Worm (Caenorhabditis elegans): ENCODE measurements around the gene spp-8.

spp-8 gene

ce11 chrIV:8463716-8464115, 17.7 kb upstream of the spp-8 start, which contains the start of gene str-176:
TSS of gene str-176 (minus strand) at chrIV:8463816.
- no peak for TF ChIP-seq irx-1 (tag; optimal IDR thresholded peaks at IDR 0.05)
- no peak for TF ChIP-seq xbp-1 (tag; optimal IDR thresholded peaks at IDR 0.05)
- TF ChIP-seq lin-35 (GFP tag; optimal IDR thresholded peaks at IDR 0.05): no peak
- TF ChIP-seq ets-5 (GFP tag; IDR thresholded peaks at IDR 0.05): no peak
- no peak for TF ChIP-seq elt-2 (tag; optimal IDR thresholded peaks at IDR 0.05)
- TF ChIP-seq nhr-20 (tag; optimal IDR thresholded peaks at IDR 0.05): no peak
- TF ChIP-seq dsc-1 (tag; optimal IDR thresholded peaks at IDR 0.05): no peak
- TF ChIP-seq swsn-7 (tag; optimal IDR thresholded peaks at IDR 0.05): no peak
- no peak for TF ChIP-seq egl-13 (tag; optimal IDR thresholded peaks at IDR 0.05)
- no peak for TF ChIP-seq nhr-85 (tag)
- no peak for TF ChIP-seq C34B4.2 (tag; optimal IDR thresholded peaks at IDR 0.05)
- TF ChIP-seq zag-1 (tag; optimal IDR thresholded peaks at IDR 0.05): no peak
- no peak for TF ChIP-seq nhr-90 (tag; optimal IDR thresholded peaks at IDR 0.05; ENCODE audit: poor library complexity)
- TF ChIP-seq unc-30 (tag; optimal IDR thresholded peaks at IDR 0.05): no peak

- TF ChIP-seq skn-1 (tag; optimal IDR thresholded peaks at IDR 0.05): no peak
- TF ChIP-seq hlh-4 (tag; optimal IDR thresholded peaks at IDR 0.05): no peak
- no peak for TF ChIP-seq nhr-77 (tag; optimal IDR thresholded peaks at IDR 0.05)
- TF ChIP-seq nhr-85 (tag): peak; percentile 82
- TF ChIP-seq alr-1 (tag; optimal IDR thresholded peaks at IDR 0.05; ENCODE audit: borderline replicate concordance): no peak
- TF ChIP-seq blmp-1 (tag; optimal IDR thresholded peaks at IDR 0.05): peak; percentile 33
- no peak for TF ChIP-seq F16B12.6 (tag; optimal IDR thresholded peaks at IDR 0.05)
- no peak for TF ChIP-seq nhr-47 (tag; optimal IDR thresholded peaks at IDR 0.05)
- TF ChIP-seq nhr-71 (tag; optimal IDR thresholded peaks at IDR 0.05): peak; percentile 49
- TF ChIP-seq Y116A8C.19 (tag; optimal IDR thresholded peaks at IDR 0.05; ENCODE audit: borderline replicate concordance): no peak
- TF ChIP-seq mdl-1 (tag; optimal IDR thresholded peaks at IDR 0.05): no peak
- TF ChIP-seq snu-23 (GFP tag; optimal IDR thresholded peaks at IDR 0.05): peak; percentile 26
- TF ChIP-seq egl-27 (tag; optimal IDR thresholded peaks at IDR 0.05): no peak
- no peak for TF ChIP-seq dsc-1 (tag; optimal IDR thresholded peaks at IDR 0.05)
- peak; percentile 55 for TF ChIP-seq lin-14 (GFP tag; optimal IDR thresholded peaks at IDR 0.05)
- TF ChIP-seq nhr-19 (GFP tag; conservative IDR thresholded peaks at IDR 0.05): peak; percentile 30
- peak in 1 of 2 experiments; percentile 34 for TF ChIP-seq lin-35 (GFP tag; optimal IDR thresholded peaks at IDR 0.05)
- TF ChIP-seq nhr-84 (tag; optimal IDR thresholded peaks at IDR 0.05): no peak
- TF ChIP-seq hlh-17 (GFP tag; optimal IDR thresholded peaks at IDR 0.05; ENCODE audit: borderline replicate concordance): no peak
- TF ChIP-seq nhr-28 (tag; optimal IDR thresholded peaks at IDR 0.05): no peak
- peak; percentile 3 for TF ChIP-seq tbx-2 (tag; optimal IDR thresholded peaks at IDR 0.05)
- peak; percentile 57 for TF ChIP-seq nhr-20 (tag; optimal IDR thresholded peaks at IDR 0.05)
- no peak for TF ChIP-seq efl-1 (optimal IDR thresholded peaks at IDR 0.05)
- TF ChIP-seq efl-1 (GFP tag; optimal IDR thresholded peaks at IDR 0.05 in 1 of 2): no peak
- no peak for TF ChIP-seq nhr-76 (tag; optimal IDR thresholded peaks at IDR 0.05)
- TF ChIP-seq egl-13 (tag; optimal IDR thresholded peaks at IDR 0.05): no peak
- no peak for TF ChIP-seq lin-13 (GFP tag; optimal IDR thresholded peaks at IDR 0.05)
- TF ChIP-seq elt-3 (tag; optimal IDR thresholded peaks at IDR 0.05): peak in 4 of 6 experiments; percentile 60 to 86 (median 68)
- TF ChIP-seq isw-1 (GFP tag; IDR thresholded peaks at IDR 0.05): no peak
- TF ChIP-seq elt-2 (tag; optimal IDR thresholded peaks at IDR 0.05): no peak
- TF ChIP-seq ceh-90 (tag; optimal IDR thresholded peaks at IDR 0.05): no peak
- no peak for TF ChIP-seq zag-1 (tag; optimal IDR thresholded peaks at IDR 0.05)
- no peak for TF ChIP-seq sox-4 (tag; optimal IDR thresholded peaks at IDR 0.05)
- no peak for TF ChIP-seq unc-130 (tag; optimal IDR thresholded peaks at IDR 0.05)
- no peak for TF ChIP-seq rnt-1 (tag; optimal IDR thresholded peaks at IDR 0.05)
- no peak for TF ChIP-seq sup-37 (GFP tag; optimal IDR thresholded peaks at IDR 0.05)
- TF ChIP-seq aha-1 (tag; optimal IDR thresholded peaks at IDR 0.05): no peak
- no peak for TF ChIP-seq fkh-10 (GFP tag; optimal IDR thresholded peaks at IDR 0.05)
- no peak for TF ChIP-seq fos-1 (tag; optimal IDR thresholded peaks at IDR 0.05)
- TF ChIP-seq C34B4.2 (tag; optimal IDR thresholded peaks at IDR 0.05): no peak
Observed at ce11 chrIV:8464187-8464586, 17.3 kb upstream of the spp-8 start.

Measured in whole organism, L1 larva.